Fruit fly (Drosophila melanogaster) whole organism: ENCODE data around the gene Cp36.

Experiments
- CG8478 ChIP-seq: fragments of >200 bp; optimal IDR thresholded peaks from 2 replicates; lab custom pipeline; 2018; ENCODE audit warnings: inconsistent platforms
- EcR ChIP-seq, 2 experiments: fragments of >200 bp; optimal IDR thresholded peaks; 2 replicates each; lab custom pipeline; 2017; ENCODE audit warnings: missing biosample characterization in 2 of 2, missing genetic modification characterization in 2 of 2, missing genetic modification reagents in 2 of 2

DNA sequence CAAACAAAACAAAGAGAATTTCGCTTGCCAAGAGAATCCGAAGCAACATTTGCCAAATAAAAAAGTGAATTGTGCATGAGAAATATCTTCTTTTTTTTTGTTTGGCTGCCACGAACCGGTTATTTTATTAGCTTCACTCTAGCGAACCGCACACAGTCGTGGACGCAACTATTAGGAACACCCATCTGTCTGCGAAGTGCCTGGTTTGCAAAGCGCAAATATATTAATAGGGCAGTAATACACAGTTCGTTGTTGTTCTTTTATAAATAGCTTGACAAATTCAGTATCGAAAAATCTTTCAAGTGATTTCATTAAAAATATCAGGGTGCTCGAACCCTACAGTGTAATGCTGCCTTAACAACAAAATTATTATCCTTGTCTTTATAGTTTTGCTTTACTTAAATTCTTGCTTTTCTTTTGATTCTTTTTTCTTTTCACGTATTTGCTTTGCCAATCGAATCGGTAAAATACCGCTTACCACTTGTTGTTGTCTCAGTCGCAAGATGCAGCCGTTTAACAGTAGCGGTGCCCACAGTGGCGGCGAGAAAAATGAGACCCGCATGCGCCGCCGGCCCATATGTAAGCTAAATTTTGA, 12.4 kb downstream of the Cp36 start:
- TF ChIP-seq CG8478 (lab: Kevin White, UChicago) = no peak
- no peak for TF ChIP-seq EcR (GFP tag; optimal IDR thresholded peaks at IDR 0.05; lab: Kevin White, UChicago)
